Worm (Caenorhabditis elegans) whole organism, late embryonic: ENCODE measurements around the gene ugt-39.

Source experiments
- C38D4.7 ChIP-seq: fragments of 200-800 bp; sonication (Bioruptor generic); optimal IDR thresholded peaks from 2 replicates; lab custom pipeline; 2018; ENCODE audit warnings: mild to moderate bottlenecking, missing genetic modification characterization, moderate library complexity, missing compliant biosample characterization
- F13H6.1 ChIP-seq: sonication (generic microtip); optimal IDR thresholded peaks from 2 replicates; lab custom pipeline; 2016; ENCODE audit warnings: missing genetic modification characterization, missing compliant biosample characterization
- T23F11.4 ChIP-seq: fragments of 200-800 bp; sonication (Bioruptor generic); optimal IDR thresholded peaks from 2 replicates; lab custom pipeline; 2018; ENCODE audit warnings: mild to moderate bottlenecking, missing genetic modification characterization, missing compliant biosample characterization
- Y22D7AL.16 ChIP-seq: sonication (generic microtip); optimal IDR thresholded peaks from 2 replicates; lab custom pipeline; 2016; ENCODE audit warnings: missing genetic modification characterization, missing compliant biosample characterization
- ahr-1 ChIP-seq: sonication (generic microtip); optimal IDR thresholded peaks from 2 replicates; lab custom pipeline; 2016; ENCODE audit warnings: missing genetic modification characterization, missing compliant biosample characterization
- ama-1 ChIP-seq: fragments of 150-350 bp; optimal IDR thresholded peaks from 2 replicates; lab custom pipeline; 2014
- ceh-18 ChIP-seq: sonication (generic microtip); optimal IDR thresholded peaks from 2 replicates; lab custom pipeline; 2016; ENCODE audit warnings: missing genetic modification characterization, missing compliant biosample characterization
- ceh-24 ChIP-seq: sonication (generic microtip); optimal IDR thresholded peaks from 2 replicates; lab custom pipeline; 2016; ENCODE audit warnings: mild to moderate bottlenecking, missing genetic modification characterization, missing compliant biosample characterization
- ceh-34 ChIP-seq: sonication (generic microtip); optimal IDR thresholded peaks from 2 replicates; lab custom pipeline; 2016; ENCODE audit warnings: mild to moderate bottlenecking, missing genetic modification characterization, missing compliant biosample characterization
- ceh-48 ChIP-seq: sonication (generic microtip); optimal IDR thresholded peaks from 2 replicates; lab custom pipeline; 2016; ENCODE audit warnings: missing genetic modification characterization, inconsistent platforms, missing compliant biosample characterization
- ceh-6 ChIP-seq: fragments of 200-800 bp; sonication (Bioruptor generic); optimal IDR thresholded peaks from 2 replicates; lab custom pipeline; 2018; ENCODE audit warnings: mild to moderate bottlenecking, missing genetic modification characterization, missing compliant biosample characterization
- ceh-9 ChIP-seq: sonication (generic microtip); optimal IDR thresholded peaks from 2 replicates; lab custom pipeline; 2016; ENCODE audit warnings: mild to moderate bottlenecking, missing genetic modification characterization, inconsistent platforms, missing compliant biosample characterization
- dve-1 ChIP-seq: sonication (generic microtip); optimal IDR thresholded peaks from 2 replicates; lab custom pipeline; 2017; ENCODE audit warnings: antibody characterized with exemption, mild to moderate bottlenecking, missing genetic modification characterization, missing compliant biosample characterization
- elt-2 ChIP-seq: sonication (generic microtip); optimal IDR thresholded peaks from 2 replicates; lab custom pipeline; 2016; ENCODE audit warnings: missing genetic modification reagents, missing genetic modification characterization, missing compliant biosample characterization
- elt-4 ChIP-seq: sonication (generic microtip); optimal IDR thresholded peaks from 2 replicates; lab custom pipeline; 2016; ENCODE audit warnings: missing genetic modification characterization, missing compliant biosample characterization
- eyg-1 ChIP-seq: sonication (generic microtip); optimal IDR thresholded peaks from 2 replicates; lab custom pipeline; 2016; ENCODE audit warnings: missing genotype, missing genetic modification characterization, missing compliant biosample characterization
- fkh-6 ChIP-seq: sonication (generic microtip); optimal IDR thresholded peaks from 2 replicates; lab custom pipeline; 2016; ENCODE audit warnings: missing genetic modification characterization, missing compliant biosample characterization
- hlh-6 ChIP-seq: sonication (generic microtip); optimal IDR thresholded peaks from 2 replicates; lab custom pipeline; 2016; ENCODE audit warnings: missing genotype, missing genetic modification characterization, missing compliant biosample characterization
- hlh-8 ChIP-seq: sonication (generic microtip); optimal IDR thresholded peaks from 2 replicates; lab custom pipeline; 2016; ENCODE audit warnings: missing genotype, missing genetic modification characterization, missing compliant biosample characterization
- lim-6 ChIP-seq: sonication (generic microtip); optimal IDR thresholded peaks from 2 replicates; lab custom pipeline; 2016; ENCODE audit warnings: missing genetic modification characterization, missing compliant biosample characterization
- lin-11 ChIP-seq: fragments of 200-800 bp; sonication (Bioruptor generic); optimal IDR thresholded peaks from 2 replicates; lab custom pipeline; 2018; ENCODE audit warnings: mild to moderate bottlenecking, missing genetic modification characterization, missing compliant biosample characterization
- nfya-1 ChIP-seq: sonication (generic microtip); optimal IDR thresholded peaks from 2 replicates; lab custom pipeline; 2017; ENCODE audit warnings: missing genetic modification characterization, mild to moderate bottlenecking, missing compliant biosample characterization, antibody characterized with exemption, moderate library complexity
- nhr-11 ChIP-seq: fragments of 150-350 bp; optimal IDR thresholded peaks from 2 replicates; lab custom pipeline; 2014; ENCODE audit warnings: missing biosample characterization, missing genetic modification characterization
- odd-2 ChIP-seq: sonication (generic microtip); optimal IDR thresholded peaks from 2 replicates; lab custom pipeline; 2017; ENCODE audit warnings: antibody characterized with exemption, mild to moderate bottlenecking, missing genetic modification characterization, missing compliant biosample characterization
- pat-9 ChIP-seq: fragments of 200-800 bp; sonication (Bioruptor generic); optimal IDR thresholded peaks from 2 replicates; lab custom pipeline; 2018; ENCODE audit warnings: mild to moderate bottlenecking, missing genetic modification characterization, moderate library complexity, missing compliant biosample characterization
- pha-2 ChIP-seq: sonication (generic microtip); optimal IDR thresholded peaks from 2 replicates; lab custom pipeline; 2017; ENCODE audit warnings: mild to moderate bottlenecking, missing genetic modification characterization, missing compliant biosample characterization
- pros-1 ChIP-seq: fragments of 150-350 bp; optimal IDR thresholded peaks from 2 replicates; lab custom pipeline; 2014; ENCODE audit warnings: missing biosample characterization, missing genetic modification reagents, missing genetic modification characterization
- sdc-2 ChIP-seq: sonication (generic microtip); optimal IDR thresholded peaks from 2 replicates; lab custom pipeline; 2016; ENCODE audit warnings: missing genotype, missing genetic modification characterization, missing compliant biosample characterization
- sox-4 ChIP-seq: sonication (generic microtip); optimal IDR thresholded peaks from 2 replicates; lab custom pipeline; 2017; ENCODE audit warnings: mild to moderate bottlenecking, missing genetic modification characterization, inconsistent platforms, missing compliant biosample characterization
- syd-9 ChIP-seq: sonication (generic microtip); optimal IDR thresholded peaks from 2 replicates; lab custom pipeline; 2016; ENCODE audit warnings: mild to moderate bottlenecking, missing genetic modification characterization, moderate library complexity, missing compliant biosample characterization
- tbx-7 ChIP-seq: sonication (generic microtip); optimal IDR thresholded peaks from 2 replicates; lab custom pipeline; 2016; ENCODE audit warnings: missing genotype, missing genetic modification characterization, missing compliant biosample characterization
- unc-42 ChIP-seq: sonication (generic microtip); optimal IDR thresholded peaks from 2 replicates; lab custom pipeline; 2016; ENCODE audit warnings: missing genotype, missing genetic modification characterization, missing compliant biosample characterization
- unc-55 ChIP-seq: sonication (generic microtip); optimal IDR thresholded peaks from 2 replicates; lab custom pipeline; 2017; ENCODE audit warnings: missing biosample characterization, missing genetic modification reagents, missing genetic modification characterization
- zip-5 ChIP-seq: sonication (generic microtip); optimal IDR thresholded peaks from 2 replicates; lab custom pipeline; 2016; ENCODE audit warnings: missing genetic modification characterization, missing compliant biosample characterization

ugt-39 gene

DNA sequence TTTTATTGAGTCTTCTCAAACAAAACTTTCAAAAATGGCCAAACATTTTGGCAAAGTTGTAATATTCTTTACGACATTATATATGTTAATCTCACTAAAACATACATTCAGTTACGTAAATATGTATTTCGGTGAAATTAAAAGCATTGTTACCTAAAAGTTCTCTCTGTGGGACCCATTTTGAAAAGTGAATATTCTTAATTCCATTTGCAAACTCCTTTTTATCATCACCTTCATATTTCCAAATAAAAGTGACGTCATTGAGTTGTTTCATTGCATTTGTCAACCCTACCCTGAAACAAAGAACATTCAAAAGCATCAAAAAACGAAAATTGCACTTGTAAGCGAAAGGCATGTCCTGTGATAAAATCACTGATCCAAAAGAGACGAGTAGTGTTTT lies 16.6 kb upstream of the ugt-39 start:
- TF ChIP-seq nhr-11 (no peak), nfya-1 (tag; lab: Kevin White, UChicago) (no peak), lim-6 (tag; lab: Kevin White, UChicago) (no peak), ceh-48 (no peak), sdc-2 (tag; lab: Kevin White, UChicago) (no peak), ahr-1 (no peak), ama-1 (lab: Kevin White, UChicago) (no peak), ceh-18 (tag; lab: Kevin White, UChicago) (no peak), hlh-8 (no peak), odd-2 (tag; lab: Kevin White, UChicago) (no peak)

DNA sequence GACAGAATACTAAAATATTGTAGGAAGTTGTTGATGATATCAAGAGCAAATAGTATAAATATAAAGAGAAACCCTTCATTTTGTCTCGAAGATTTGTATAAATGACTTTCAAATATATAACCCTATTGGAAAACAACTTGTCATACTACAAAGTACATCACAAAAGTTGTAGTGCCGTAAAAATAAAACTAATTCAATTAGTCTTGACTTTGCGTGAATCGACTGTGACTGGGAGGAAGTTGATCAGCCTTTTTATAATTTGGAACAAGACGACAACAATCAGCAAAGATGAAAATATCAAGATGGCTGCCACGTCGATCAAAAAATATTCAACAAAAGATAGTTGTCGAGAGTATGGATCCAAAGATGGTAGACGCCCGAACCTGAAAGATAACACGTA lies 15.1 kb upstream of the ugt-39 start, which contains the start of gene ugt-40:
Gene ugt-40 (minus strand): TSS at position 101 of the 400 bp plus-strand sequence.
- TF ChIP-seq ceh-24 (tag; lab: Kevin White, UChicago) (no peak), tbx-7 (no peak), ceh-9 (tag; lab: Kevin White, UChicago) (no peak), syd-9 (tag; lab: Kevin White, UChicago) (no peak), pat-9 (tag; lab: Kevin White, UChicago) (no peak), elt-4 (tag; lab: Kevin White, UChicago) (no peak), ceh-34 (tag; lab: Kevin White, UChicago) (no peak), T23F11.4 (no peak), nfya-1 (tag; lab: Kevin White, UChicago) (no peak)

- no peak for TF ChIP-seq ceh-6
- peak; percentile 0 for TF ChIP-seq elt-2 (tag; lab: Kevin White, UChicago)
- no peak for TF ChIP-seq unc-42 (tag; lab: Kevin White, UChicago)
- TF ChIP-seq, all 69 proteins: peak for 1
These were observed 14.3 kb upstream of the ugt-39 start for ce11 chrV:7142661-7143060.

DNA sequence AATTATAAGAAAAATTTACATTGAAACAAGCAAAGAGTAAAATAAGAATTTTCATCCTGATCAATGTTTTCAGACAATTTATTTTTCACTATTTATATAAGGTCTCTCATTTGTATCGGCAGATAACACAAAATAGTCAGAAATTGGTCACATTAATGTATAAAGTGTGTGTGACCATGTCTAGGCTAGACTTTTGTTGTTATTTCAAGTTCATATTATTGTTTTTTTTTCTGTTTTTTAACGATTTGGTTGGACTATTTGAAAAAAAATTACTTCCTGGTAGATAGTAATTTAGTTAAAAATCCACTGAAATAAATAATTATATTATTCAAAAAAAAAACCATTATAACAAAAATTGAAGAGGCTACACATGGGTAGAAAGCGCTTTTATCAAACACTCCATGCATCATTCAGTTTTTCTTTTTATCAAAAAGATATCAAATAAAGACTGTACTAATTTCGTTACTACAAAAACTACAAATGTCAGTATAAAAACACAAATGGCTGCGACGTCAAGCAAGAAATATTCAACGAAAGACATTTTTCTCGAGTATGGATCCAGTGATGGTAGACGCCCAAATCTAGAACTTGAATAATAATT lies 11.6 kb upstream of the ugt-39 start, which contains the start of gene ugt-37:
Gene ugt-37 (minus strand): TSS at position 69 of the 601 bp plus-strand sequence.
- no peak for TF ChIP-seq C38D4.7 (GFP tag; lab: Kevin White, UChicago)
- no peak for TF ChIP-seq syd-9 (tag; lab: Kevin White, UChicago)

DNA sequence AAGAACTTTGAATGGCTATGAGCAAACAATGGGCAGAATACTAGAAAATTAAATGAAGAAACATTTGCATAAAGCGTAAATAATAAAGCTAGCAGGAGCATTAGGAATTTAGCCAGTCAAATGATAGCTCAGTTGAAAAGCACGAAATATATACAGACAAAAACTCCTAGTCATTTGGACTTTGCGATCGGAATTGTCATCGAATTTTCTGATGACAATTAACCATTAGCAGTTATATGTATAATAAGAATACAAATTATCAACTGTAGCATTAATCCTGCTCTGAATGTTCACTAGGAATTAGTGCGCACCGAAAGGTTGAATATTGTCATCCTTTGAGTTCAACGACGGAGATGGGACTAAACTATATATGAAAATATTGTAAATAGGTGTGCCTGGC lies 9.6 kb upstream of the ugt-39 start, which contains the start of gene ugt-38:
Gene ugt-38 (minus strand): TSS at position 101 of the 400 bp plus-strand sequence.
- TF ChIP-seq F13H6.1 (tag; lab: Kevin White, UChicago), result no peak
- TF ChIP-seq dve-1 (tag; lab: Kevin White, UChicago), result no peak
- TF ChIP-seq sox-4 (tag; lab: Kevin White, UChicago), result no peak
- TF ChIP-seq lin-11 (tag; lab: Kevin White, UChicago), result no peak
- TF ChIP-seq unc-55 (GFP tag; lab: Kevin White, UChicago), result no peak
- no peak for TF ChIP-seq fkh-6 (tag; lab: Kevin White, UChicago)
- no peak for TF ChIP-seq pha-2 (tag; lab: Kevin White, UChicago)
- no peak for TF ChIP-seq eyg-1 (tag; lab: Kevin White, UChicago)
- TF ChIP-seq zip-5 (tag; lab: Kevin White, UChicago), result no peak
- no peak for TF ChIP-seq hlh-6 (tag; lab: Kevin White, UChicago)
- TF ChIP-seq Y22D7AL.16 (tag; lab: Kevin White, UChicago), result no peak
- no peak for TF ChIP-seq pros-1 (tag; lab: Kevin White, UChicago)
- TF ChIP-seq, all 69 proteins: peak for 0
